Worm (Caenorhabditis elegans): Measurements from ENCODE around the gene F19G12.11.
A peak's percentile ranks its signal among the peaks of the same experiment; 100 is the strongest.

Gene F19G12.11

ce11 chrX:1446593-1447141, 20.3 kb upstream of the F19G12.11 start, which contains the start of gene zfp-3 (continued):
- 0 out of 2 replicates have a peak, but pooled peaks have one; percentile 31 for TF ChIP-seq Y105C5A.15 (GFP tag; IDR thresholded peaks at IDR 0.05)
- TF ChIP-seq zfp-2 (tag; optimal IDR thresholded peaks at IDR 0.05), result peak; percentile 65
- TF ChIP-seq zip-2 (tag; optimal IDR thresholded peaks at IDR 0.05), result no peak
- TF ChIP-seq dmd-8 (GFP tag; IDR thresholded peaks at IDR 0.05), result 0 out of 2 replicates have a peak, but pooled peaks have one; percentile 17
- TF ChIP-seq unc-39 (tag; optimal IDR thresholded peaks at IDR 0.05), result no peak
- no peak for TF ChIP-seq lin-39 (tag; optimal IDR thresholded peaks at IDR 0.05)
- no peak for TF ChIP-seq unc-130 (GFP tag; optimal IDR thresholded peaks at IDR 0.05)
- no peak for TF ChIP-seq nhr-10 (tag; optimal IDR thresholded peaks at IDR 0.05)
- no peak for TF ChIP-seq nhr-237 (tag; optimal IDR thresholded peaks at IDR 0.05)
- no peak for TF ChIP-seq pqm-1 (tag; optimal IDR thresholded peaks at IDR 0.05)
- TF ChIP-seq ZK337.2 (GFP tag; IDR thresholded peaks at IDR 0.05), result 0 out of 2 replicates have a peak, but pooled peaks have one; percentile 47
- peak; percentile 97 for TF ChIP-seq mep-1 (tag; optimal IDR thresholded peaks at IDR 0.05)
- no peak for TF ChIP-seq madf-5 (GFP tag; IDR thresholded peaks at IDR 0.05)
- TF ChIP-seq sdz-12 (GFP tag; optimal IDR thresholded peaks at IDR 0.05), result no peak
- peak; percentile 91 for TF ChIP-seq set-16 (GFP tag; IDR thresholded peaks at IDR 0.05)
- no peak for TF ChIP-seq egl-27 (tag; optimal IDR thresholded peaks at IDR 0.05)
- peak; percentile 96 for TF ChIP-seq hmg-1.1 (GFP tag; IDR thresholded peaks at IDR 0.05)
- TF ChIP-seq ZK546.5 (tag; optimal IDR thresholded peaks at IDR 0.05), result peak in 1 of 2 experiments; percentile 59
- TF ChIP-seq nhr-111 (GFP tag; optimal IDR thresholded peaks at IDR 0.05), result no peak
- peak; percentile 2 for TF ChIP-seq ces-1 (GFP tag; optimal IDR thresholded peaks at IDR 0.05)
- peak; percentile 78 for TF ChIP-seq lin-38 (GFP tag; IDR thresholded peaks at IDR 0.05)
- peak; percentile 94 for TF ChIP-seq nhr-11 (tag; optimal IDR thresholded peaks at IDR 0.05)
- peak; percentile 67 for TF ChIP-seq lin-13 (GFP tag; optimal IDR thresholded peaks at IDR 0.05)
- TF ChIP-seq dmd-9 (GFP tag; IDR thresholded peaks at IDR 0.05), result peak; percentile 77
- TF ChIP-seq ztf-7 (tag; optimal IDR thresholded peaks at IDR 0.05), result peak; percentile 83
- no peak for TF ChIP-seq D1046.2 (GFP tag; IDR thresholded peaks at IDR 0.05)
- peak; percentile 92 for TF ChIP-seq nhr-6 (tag; optimal IDR thresholded peaks at IDR 0.05)
- TF ChIP-seq lin-29 (GFP tag; IDR thresholded peaks at IDR 0.05), result no peak
- TF ChIP-seq aha-1 (tag), result peak; percentile 100
- peak; percentile 87 for TF ChIP-seq nhr-25 (tag; optimal IDR thresholded peaks at IDR 0.05; ENCODE audit: borderline replicate concordance, insufficient read depth)
- TF ChIP-seq mdl-1 (tag; optimal IDR thresholded peaks at IDR 0.05), result peak; percentile 95 to 97
- TF ChIP-seq nhr-77 (tag; optimal IDR thresholded peaks at IDR 0.05), result peak; percentile 88
- no peak for TF ChIP-seq Y75B8A.6 (GFP tag; IDR thresholded peaks at IDR 0.05)
- no peak for TF ChIP-seq daf-12 (tag; optimal IDR thresholded peaks at IDR 0.05)
- 0 out of 2 replicates have a peak, but pooled peaks have one; percentile 44 for TF ChIP-seq php-3 (GFP tag; IDR thresholded peaks at IDR 0.05)
- no peak for TF ChIP-seq tag-97 (GFP tag; IDR thresholded peaks at IDR 0.05)
- TF ChIP-seq F26F4.8 (GFP tag; conservative IDR thresholded peaks at IDR 0.05), result no peak
- TF ChIP-seq mes-2 (tag; optimal IDR thresholded peaks at IDR 0.05; ENCODE audit: poor library complexity, severe bottlenecking), result peak; percentile 86
- peak; percentile 25 for TF ChIP-seq fos-1 (tag; optimal IDR thresholded peaks at IDR 0.05)
- TF ChIP-seq arid-1 (GFP tag; conservative IDR thresholded peaks at IDR 0.05), result peak; percentile 89
- TF ChIP-seq ceh-44 (GFP tag; IDR thresholded peaks at IDR 0.05), result no peak
- TF ChIP-seq jun-1 (tag; optimal IDR thresholded peaks at IDR 0.05), result peak; percentile 89
- no peak for TF ChIP-seq zip-11 (GFP tag; IDR thresholded peaks at IDR 0.05)
- peak; percentile 91 for TF ChIP-seq dmd-6 (GFP tag; IDR thresholded peaks at IDR 0.05)
- TF ChIP-seq F10B5.3 (tag; optimal IDR thresholded peaks at IDR 0.05), result peak; percentile 71
- TF ChIP-seq snpc-1.2 (GFP tag; IDR thresholded peaks at IDR 0.05), result no peak
- TF ChIP-seq aly-2 (tag; optimal IDR thresholded peaks at IDR 0.05), result no peak
- peak; percentile 6 for TF ChIP-seq skn-1 (tag; optimal IDR thresholded peaks at IDR 0.05)
- no peak for TF ChIP-seq lin-15B (tag; optimal IDR thresholded peaks at IDR 0.05)
- peak; percentile 86 for TF ChIP-seq nhr-102 (tag; optimal IDR thresholded peaks at IDR 0.05)
- peak; percentile 87 for TF ChIP-seq duxl-1 (tag; optimal IDR thresholded peaks at IDR 0.05; ENCODE audit: poor library complexity)
- peak; percentile 43; the same call in 1 of the 2 replicates for TF ChIP-seq vab-7 (GFP tag; IDR thresholded peaks at IDR 0.05)
